Fruit fly (Drosophila melanogaster): ENCODE data around the gene Six4.
A peak's percentile ranks its signal among the peaks of the same experiment; 100 is the strongest.

Six4 gene

dm6 chr3L:20771891-20772646, 20.5 kb downstream of the Six4 start (continued):
- peak; percentile 81 for TF ChIP-seq dysf (GFP tag; IDR thresholded peaks at IDR 0.05)
- TF ChIP-seq CG3163 (GFP tag; optimal IDR thresholded peaks at IDR 0.05): peak; percentile 35
- TF ChIP-seq CG4360 (GFP tag; IDR thresholded peaks at IDR 0.05): peak; percentile 51; the same call in 1 of the 2 replicates
- TF ChIP-seq Spps (tag; optimal IDR thresholded peaks at IDR 0.05): peak; percentile 56
- TF ChIP-seq otp (GFP tag; IDR thresholded peaks at IDR 0.05): peak; percentile 83; the same call in 2 of the 3 replicates
- no peak for TF ChIP-seq CG15073 (GFP tag; optimal IDR thresholded peaks at IDR 0.05)
- peak; percentile 80 for TF ChIP-seq CG10366 (GFP tag; IDR thresholded peaks at IDR 0.05)
- peak; percentile 86 for TF ChIP-seq chm (GFP tag; IDR thresholded peaks at IDR 0.05)
- peak in 1 of 2 experiments; percentile 75 for TF ChIP-seq Eip74EF (GFP tag; optimal IDR thresholded peaks at IDR 0.05)
- TF ChIP-seq Stat92E (GFP tag; optimal IDR thresholded peaks at IDR 0.05): no peak
- peak; percentile 84 for TF ChIP-seq stc (GFP tag; IDR thresholded peaks at IDR 0.05)
- TF ChIP-seq CG4617 (GFP tag; optimal IDR thresholded peaks at IDR 0.05; ENCODE audit: borderline replicate concordance): peak; percentile 52
- TF ChIP-seq CG9817 (tag; optimal IDR thresholded peaks at IDR 0.05): peak; percentile 30
- no peak for TF ChIP-seq crol (GFP tag; IDR thresholded peaks at IDR 0.05)
- TF ChIP-seq insv (GFP tag; optimal IDR thresholded peaks at IDR 0.05): peak in 1 of 2 experiments; percentile 25
- TF ChIP-seq tup (GFP tag; optimal IDR thresholded peaks at IDR 0.05): peak; percentile 29
- TF ChIP-seq nom (GFP tag; optimal IDR thresholded peaks at IDR 0.05): peak; percentile 5
- TF ChIP-seq CG12155 (GFP tag; optimal IDR thresholded peaks at IDR 0.05): peak; percentile 71
- TF ChIP-seq peb (GFP tag; IDR thresholded peaks at IDR 0.05): peak; percentile 65
- peak; percentile 24 for TF ChIP-seq Myb (GFP tag; optimal IDR thresholded peaks at IDR 0.05)
- TF ChIP-seq pfk (GFP tag; optimal IDR thresholded peaks at IDR 0.05): no peak
- TF ChIP-seq nau (GFP tag; optimal IDR thresholded peaks at IDR 0.05): no peak
- peak; percentile 44 for TF ChIP-seq cato (GFP tag; optimal IDR thresholded peaks at IDR 0.05; ENCODE audit: borderline replicate concordance)
- TF ChIP-seq Mad (GFP tag; optimal IDR thresholded peaks at IDR 0.05): peak; percentile 55
- peak; percentile 75; the same call in 1 of the 3 replicates for TF ChIP-seq ken (GFP tag; IDR thresholded peaks at IDR 0.05)
- no peak for TF ChIP-seq phol (tag; optimal IDR thresholded peaks at IDR 0.05)
- no peak for TF ChIP-seq CG14860 (GFP tag; IDR thresholded peaks at IDR 0.05; ENCODE audit: partially characterized antibody)
- TF ChIP-seq CG17186 (GFP tag; optimal IDR thresholded peaks at IDR 0.05): peak; percentile 36
- peak; percentile 63 for TF ChIP-seq tx (GFP tag; optimal IDR thresholded peaks at IDR 0.05)
- peak; percentile 58; the same call in 1 of the 2 replicates for TF ChIP-seq wdn (GFP tag; IDR thresholded peaks at IDR 0.05)
- TF ChIP-seq slbo (GFP tag; IDR thresholded peaks at IDR 0.05): peak; percentile 75
- peak; percentile 66 for TF ChIP-seq sisA (GFP tag; IDR thresholded peaks at IDR 0.05)
- 0 out of 3 replicates have a peak, but pooled peaks have one; percentile 47 for TF ChIP-seq CG2889 (GFP tag; IDR thresholded peaks at IDR 0.05)
- peak; percentile 86 for TF ChIP-seq CG17359 (tag; optimal IDR thresholded peaks at IDR 0.05)
- peak; percentile 73 for TF ChIP-seq CHES-1-like (GFP tag; optimal IDR thresholded peaks at IDR 0.05)
- peak; percentile 64 for TF ChIP-seq Bdp1 (GFP tag; optimal IDR thresholded peaks at IDR 0.05)
- no peak for TF ChIP-seq sc (optimal IDR thresholded peaks at IDR 0.05)
- peak; percentile 70 for TF ChIP-seq sc (GFP tag; optimal IDR thresholded peaks at IDR 0.05)
- TF ChIP-seq Nf-YC (tag; optimal IDR thresholded peaks at IDR 0.05): no peak
- TF ChIP-seq MBD-R2 (GFP tag; IDR thresholded peaks at IDR 0.05): peak; percentile 46; the same call in 1 of the 2 replicates
- peak; percentile 61 for TF ChIP-seq CG10654 (GFP tag; optimal IDR thresholded peaks at IDR 0.05)
- peak; percentile 86 for TF ChIP-seq CG18262 (tag; optimal IDR thresholded peaks at IDR 0.05)
- TF ChIP-seq CG6854 (GFP tag; optimal IDR thresholded peaks at IDR 0.05): peak; percentile 70
- TF ChIP-seq CG34224 (GFP tag; IDR thresholded peaks at IDR 0.05; ENCODE audit: partially characterized antibody): no peak; the same call in 2 of the 3 replicates
- TF ChIP-seq sens (GFP tag): peak; percentile 95
- TF ChIP-seq CG17568 (GFP tag; optimal IDR thresholded peaks at IDR 0.05): peak; percentile 63
- TF ChIP-seq CG12104 (GFP tag; optimal IDR thresholded peaks at IDR 0.05): peak; percentile 77
- peak; percentile 51 for TF ChIP-seq dimm (GFP tag; IDR thresholded peaks at IDR 0.05)
- 0 out of 2 replicates have a peak, but pooled peaks have one; percentile 32 for TF ChIP-seq ro (GFP tag; IDR thresholded peaks at IDR 0.05)

Data from whole organism, embryonic.